Worm (Caenorhabditis elegans): Measurements from ENCODE around the gene scl-13.

Gene scl-13

DNA sequence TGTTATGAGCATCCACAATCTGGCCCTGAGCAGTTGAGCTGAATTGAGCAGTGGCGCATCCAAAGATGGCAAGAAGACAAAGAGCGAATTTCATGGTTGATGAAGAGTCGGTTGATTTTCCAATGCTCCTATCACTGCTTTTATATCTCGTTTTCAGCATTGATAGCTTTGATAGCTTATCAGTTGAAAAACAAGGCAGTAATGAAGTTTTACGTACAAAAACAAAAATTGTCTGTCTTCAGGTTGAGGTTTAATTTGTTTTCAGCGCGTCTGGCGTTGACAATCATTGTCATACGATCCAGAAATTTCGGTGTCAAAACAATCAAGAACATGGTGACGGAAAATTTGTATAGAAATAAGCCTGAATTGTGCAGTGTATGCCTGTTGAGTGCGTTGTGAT is at the start of gene scl-13:
TSS of gene scl-13 (minus strand) at position 101 of the 400 bp plus-strand sequence.
- TF ChIP-seq aly-1 (tag; optimal IDR thresholded peaks at IDR 0.05) (no peak), hnd-1 (tag; optimal IDR thresholded peaks at IDR 0.05) (no peak), ama-1 (optimal IDR thresholded peaks at IDR 0.05) (no peak), tbx-37 (GFP tag; conservative IDR thresholded peaks at IDR 0.05) (no peak), sea-1 (GFP tag; conservative IDR thresholded peaks at IDR 0.05) (no peak), pes-1 (GFP tag; IDR thresholded peaks at IDR 0.05) (no peak), ceh-13 (GFP tag; optimal IDR thresholded peaks at IDR 0.05) (no peak), ets-7 (tag; optimal IDR thresholded peaks at IDR 0.05) (no peak), ceh-36 (tag; optimal IDR thresholded peaks at IDR 0.05) (no peak), flt-1 (GFP tag; IDR thresholded peaks at IDR 0.05) (no peak), hmg-4 (GFP tag; optimal IDR thresholded peaks at IDR 0.05) (no peak), scrt-1 (GFP tag; IDR thresholded peaks at IDR 0.05) (no peak), tra-4 (tag; optimal IDR thresholded peaks at IDR 0.05) (no peak), hmbx-1 (tag; optimal IDR thresholded peaks at IDR 0.05) (no peak), B0310.2 (tag; optimal IDR thresholded peaks at IDR 0.05) (no peak), tbx-11 (GFP tag; IDR thresholded peaks at IDR 0.05) (no peak), F13C5.2 (tag; optimal IDR thresholded peaks at IDR 0.05) (no peak)

DNA sequence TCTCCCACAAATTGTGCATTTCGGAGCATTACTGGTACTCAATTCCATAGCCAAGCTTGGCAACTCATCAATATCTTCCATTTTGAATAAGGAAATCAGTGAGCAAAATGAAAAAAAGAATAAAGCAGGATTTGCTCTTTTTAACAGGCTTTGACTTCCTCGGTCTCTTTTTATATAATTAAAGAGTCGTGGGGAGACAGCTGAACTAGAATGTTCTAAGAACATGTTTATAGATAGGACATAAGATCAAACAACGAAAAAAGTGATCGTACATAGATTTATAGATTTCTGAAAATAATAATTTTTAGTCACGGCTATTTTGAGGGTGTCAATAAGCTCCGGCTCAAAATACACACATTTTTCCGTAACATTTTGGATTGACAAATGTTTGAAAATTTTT is 48.7 kb upstream of the scl-13 start, which contains the start of gene nhr-189:
TSS of gene nhr-189 (minus strand) at position 121 of the 400 bp plus-strand sequence.
- no peak for TF ChIP-seq ets-7 (tag; optimal IDR thresholded peaks at IDR 0.05)
- no peak for TF ChIP-seq flt-1 (GFP tag; IDR thresholded peaks at IDR 0.05)
- no peak for TF ChIP-seq tra-4 (tag; optimal IDR thresholded peaks at IDR 0.05)
- TF ChIP-seq pes-1 (GFP tag; IDR thresholded peaks at IDR 0.05): no peak
- no peak for TF ChIP-seq hmbx-1 (tag; optimal IDR thresholded peaks at IDR 0.05)
- TF ChIP-seq F13C5.2 (tag; optimal IDR thresholded peaks at IDR 0.05): no peak
- TF ChIP-seq scrt-1 (GFP tag; IDR thresholded peaks at IDR 0.05): no peak

DNA sequence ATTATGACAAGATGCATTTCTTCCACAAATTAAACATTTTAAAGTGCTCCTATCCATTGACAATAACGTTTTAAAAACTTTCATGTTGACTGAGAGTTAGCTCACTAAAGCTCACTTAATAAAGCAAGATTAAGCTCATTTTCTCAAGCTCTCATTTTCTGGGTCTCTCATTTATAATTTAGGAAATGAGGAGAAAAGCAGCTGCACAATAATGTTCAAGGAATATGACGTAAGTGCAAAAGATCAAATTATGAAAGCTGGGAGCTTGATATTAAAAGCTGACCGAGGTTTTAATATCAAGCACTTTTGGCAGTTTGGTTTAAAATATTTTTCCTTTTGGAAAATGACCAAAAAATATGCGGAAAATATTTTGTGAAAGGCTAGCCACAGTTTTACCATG is 46.3 kb upstream of the scl-13 start, which contains the start of gene nhr-188:
TSS of gene nhr-188 (minus strand) at position 84 of the 400 bp plus-strand sequence.
- TF ChIP-seq tbx-37 (GFP tag; conservative IDR thresholded peaks at IDR 0.05) (no peak), flt-1 (GFP tag; IDR thresholded peaks at IDR 0.05) (no peak), F13C5.2 (tag; optimal IDR thresholded peaks at IDR 0.05) (no peak), hnd-1 (tag; optimal IDR thresholded peaks at IDR 0.05) (no peak), B0310.2 (tag; optimal IDR thresholded peaks at IDR 0.05) (no peak), ceh-36 (tag; optimal IDR thresholded peaks at IDR 0.05) (no peak), hmg-4 (GFP tag; optimal IDR thresholded peaks at IDR 0.05) (no peak), sea-1 (GFP tag; conservative IDR thresholded peaks at IDR 0.05) (no peak), tra-4 (tag; optimal IDR thresholded peaks at IDR 0.05) (no peak), hmbx-1 (tag; optimal IDR thresholded peaks at IDR 0.05) (no peak), tbx-11 (GFP tag; IDR thresholded peaks at IDR 0.05) (no peak), pes-1 (GFP tag; IDR thresholded peaks at IDR 0.05) (no peak), ceh-13 (GFP tag; optimal IDR thresholded peaks at IDR 0.05) (no peak), ama-1 (optimal IDR thresholded peaks at IDR 0.05) (no peak), aly-1 (tag; optimal IDR thresholded peaks at IDR 0.05) (no peak), ets-7 (tag; optimal IDR thresholded peaks at IDR 0.05) (no peak), scrt-1 (GFP tag; IDR thresholded peaks at IDR 0.05) (no peak)

DNA sequence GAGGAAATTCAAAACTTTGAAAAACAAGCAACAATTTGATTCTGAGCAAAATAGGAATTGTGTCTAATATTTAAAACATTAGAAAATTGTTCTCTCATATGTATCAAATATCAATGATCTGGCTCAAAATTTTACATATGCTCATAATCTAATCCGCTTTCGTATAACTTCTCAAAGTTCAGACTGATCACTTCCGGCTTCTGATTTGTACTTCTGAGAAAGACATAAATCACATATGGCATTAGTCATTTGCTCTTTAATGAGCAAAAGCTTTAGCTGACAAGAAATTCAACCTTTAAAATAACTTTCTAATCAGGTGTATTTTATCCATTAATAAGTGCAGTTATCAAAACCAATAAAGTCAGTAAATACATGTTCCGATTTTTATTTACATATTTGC is 44.5 kb upstream of the scl-13 start:
- TF ChIP-seq hmg-4 (GFP tag; optimal IDR thresholded peaks at IDR 0.05): no peak
- no peak for TF ChIP-seq aly-1 (tag; optimal IDR thresholded peaks at IDR 0.05)
- TF ChIP-seq hmbx-1 (tag; optimal IDR thresholded peaks at IDR 0.05): no peak
- no peak for TF ChIP-seq ceh-36 (tag; optimal IDR thresholded peaks at IDR 0.05)
- TF ChIP-seq B0310.2 (tag; optimal IDR thresholded peaks at IDR 0.05): no peak
- no peak for TF ChIP-seq tra-4 (tag; optimal IDR thresholded peaks at IDR 0.05)
- TF ChIP-seq ama-1 (optimal IDR thresholded peaks at IDR 0.05): no peak
- no peak for TF ChIP-seq tbx-11 (GFP tag; IDR thresholded peaks at IDR 0.05)
- no peak for TF ChIP-seq scrt-1 (GFP tag; IDR thresholded peaks at IDR 0.05)

DNA sequence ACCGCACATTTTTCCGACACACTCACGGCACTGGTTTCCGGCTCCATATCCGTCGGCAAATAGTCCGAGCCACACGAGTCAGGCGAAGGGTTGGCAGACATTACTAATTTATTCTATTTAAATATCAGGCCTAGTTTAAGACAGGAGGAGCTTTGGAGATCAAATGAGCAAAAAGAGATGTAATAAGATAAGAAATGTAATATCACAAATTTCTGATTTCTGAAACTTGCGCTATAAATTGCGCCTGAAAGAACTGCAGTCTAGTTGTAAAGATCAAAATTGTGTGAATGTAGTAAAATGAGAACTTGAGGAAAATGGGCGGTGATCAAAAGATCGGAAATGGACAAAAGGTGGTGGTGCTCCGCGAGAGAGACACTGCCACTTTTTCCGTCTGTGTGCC is 43.4 kb upstream of the scl-13 start, which contains the start of gene nhr-186:
TSS of gene nhr-186 (minus strand) at position 101 of the 400 bp plus-strand sequence.
- TF ChIP-seq B0310.2 (tag; optimal IDR thresholded peaks at IDR 0.05): no peak

DNA sequence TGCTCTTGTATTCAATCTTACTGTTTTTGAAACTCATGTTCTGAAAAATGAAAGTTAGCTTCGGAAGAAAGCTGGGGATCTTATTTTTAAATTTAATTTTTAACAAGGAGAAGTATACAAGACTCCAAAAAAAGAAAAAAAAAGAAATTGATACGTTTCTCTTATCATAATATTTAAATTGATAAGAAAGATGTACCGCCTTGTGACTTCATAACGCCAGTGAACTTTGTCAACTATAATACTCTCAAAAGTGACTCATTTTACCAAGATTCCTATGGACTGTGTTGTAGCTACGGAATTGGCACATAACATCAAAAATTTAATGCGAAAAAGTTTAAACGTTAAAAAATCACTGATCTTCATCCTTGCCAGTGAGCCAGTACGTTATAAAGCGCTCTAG is 40.3 kb upstream of the scl-13 start:
- TF ChIP-seq aly-1 (tag; optimal IDR thresholded peaks at IDR 0.05) (no peak), B0310.2 (tag; optimal IDR thresholded peaks at IDR 0.05) (no peak), tbx-37 (GFP tag; conservative IDR thresholded peaks at IDR 0.05) (no peak), F13C5.2 (tag; optimal IDR thresholded peaks at IDR 0.05) (no peak), hnd-1 (tag; optimal IDR thresholded peaks at IDR 0.05) (no peak), scrt-1 (GFP tag; IDR thresholded peaks at IDR 0.05) (no peak), ama-1 (optimal IDR thresholded peaks at IDR 0.05) (no peak), tbx-11 (GFP tag; IDR thresholded peaks at IDR 0.05) (no peak), hmg-4 (GFP tag; optimal IDR thresholded peaks at IDR 0.05) (no peak), hmbx-1 (tag; optimal IDR thresholded peaks at IDR 0.05) (no peak)

DNA sequence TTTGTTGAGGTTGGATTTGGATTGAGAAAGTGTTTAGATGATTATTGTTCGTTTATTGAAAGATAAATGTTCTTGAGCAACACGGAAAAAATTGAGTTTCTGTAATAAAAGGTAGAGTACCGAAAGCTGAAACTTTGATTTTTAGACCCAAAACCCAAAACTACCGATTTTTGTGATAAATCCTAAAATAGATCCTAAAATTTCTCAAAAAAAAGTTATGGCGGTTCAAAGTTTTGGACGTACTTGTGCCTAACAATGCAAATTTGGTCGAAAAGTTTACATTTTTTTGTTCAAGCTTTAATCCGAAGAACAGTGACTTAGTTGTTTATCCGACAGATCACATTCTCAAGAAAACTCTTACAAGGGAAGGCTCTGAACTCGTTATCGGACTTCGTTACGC is 35.8 kb upstream of the scl-13 start, which contains the start of gene nhr-185:
TSS of gene nhr-185 (minus strand) at position 101 of the 400 bp plus-strand sequence.
- TF ChIP-seq ceh-36 (tag; optimal IDR thresholded peaks at IDR 0.05) (no peak), sea-1 (GFP tag; conservative IDR thresholded peaks at IDR 0.05) (no peak), flt-1 (GFP tag; IDR thresholded peaks at IDR 0.05) (no peak), hmbx-1 (tag; optimal IDR thresholded peaks at IDR 0.05) (no peak), tbx-37 (GFP tag; conservative IDR thresholded peaks at IDR 0.05) (no peak), ets-7 (tag; optimal IDR thresholded peaks at IDR 0.05) (no peak), ama-1 (optimal IDR thresholded peaks at IDR 0.05) (no peak), aly-1 (tag; optimal IDR thresholded peaks at IDR 0.05) (no peak), hmg-4 (GFP tag; optimal IDR thresholded peaks at IDR 0.05) (no peak), hnd-1 (tag; optimal IDR thresholded peaks at IDR 0.05) (no peak), tbx-11 (GFP tag; IDR thresholded peaks at IDR 0.05) (no peak), scrt-1 (GFP tag; IDR thresholded peaks at IDR 0.05) (no peak), tra-4 (tag; optimal IDR thresholded peaks at IDR 0.05) (no peak), pes-1 (GFP tag; IDR thresholded peaks at IDR 0.05) (no peak), B0310.2 (tag; optimal IDR thresholded peaks at IDR 0.05) (no peak), F13C5.2 (tag; optimal IDR thresholded peaks at IDR 0.05) (no peak), ceh-13 (GFP tag; optimal IDR thresholded peaks at IDR 0.05) (no peak)

DNA sequence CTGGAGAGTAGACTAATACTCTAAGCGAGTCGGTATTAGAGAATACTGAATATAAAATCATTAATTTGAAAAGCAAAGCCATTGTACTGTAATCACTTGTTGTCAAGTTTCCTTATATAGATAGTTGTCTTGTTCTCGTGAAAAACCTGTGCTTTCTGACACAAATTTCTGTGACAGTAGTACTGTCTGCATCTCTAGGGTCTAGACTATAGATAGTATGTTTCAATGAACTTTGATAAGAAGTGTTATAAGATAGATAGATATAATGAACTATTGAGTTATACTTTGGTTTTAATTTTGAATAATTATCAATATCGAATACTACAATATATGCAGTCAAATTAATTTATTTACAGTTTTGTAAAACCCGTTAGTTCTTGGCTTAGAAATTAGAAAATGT is 32.5 kb upstream of the scl-13 start, which contains the start of gene ugt-32:
TSS of gene ugt-32 (minus strand) at position 82 of the 400 bp plus-strand sequence.
- no peak for TF ChIP-seq hmg-4 (GFP tag; optimal IDR thresholded peaks at IDR 0.05)
- TF ChIP-seq hmbx-1 (tag; optimal IDR thresholded peaks at IDR 0.05): no peak
- no peak for TF ChIP-seq hnd-1 (tag; optimal IDR thresholded peaks at IDR 0.05)
- no peak for TF ChIP-seq ceh-36 (tag; optimal IDR thresholded peaks at IDR 0.05)
- TF ChIP-seq flt-1 (GFP tag; IDR thresholded peaks at IDR 0.05): no peak
- no peak for TF ChIP-seq F13C5.2 (tag; optimal IDR thresholded peaks at IDR 0.05)
- no peak for TF ChIP-seq sea-1 (GFP tag; conservative IDR thresholded peaks at IDR 0.05)
- no peak for TF ChIP-seq ceh-13 (GFP tag; optimal IDR thresholded peaks at IDR 0.05)
- no peak for TF ChIP-seq B0310.2 (tag; optimal IDR thresholded peaks at IDR 0.05)
- TF ChIP-seq tra-4 (tag; optimal IDR thresholded peaks at IDR 0.05): no peak
- no peak for TF ChIP-seq ama-1 (optimal IDR thresholded peaks at IDR 0.05)
- no peak for TF ChIP-seq tbx-11 (GFP tag; IDR thresholded peaks at IDR 0.05)
- TF ChIP-seq tbx-37 (GFP tag; conservative IDR thresholded peaks at IDR 0.05): no peak
- TF ChIP-seq scrt-1 (GFP tag; IDR thresholded peaks at IDR 0.05): no peak

Data from whole organism, early embryonic.